Worm (Caenorhabditis elegans): ENCODE measurements around the gene vglu-3.

DNA sequence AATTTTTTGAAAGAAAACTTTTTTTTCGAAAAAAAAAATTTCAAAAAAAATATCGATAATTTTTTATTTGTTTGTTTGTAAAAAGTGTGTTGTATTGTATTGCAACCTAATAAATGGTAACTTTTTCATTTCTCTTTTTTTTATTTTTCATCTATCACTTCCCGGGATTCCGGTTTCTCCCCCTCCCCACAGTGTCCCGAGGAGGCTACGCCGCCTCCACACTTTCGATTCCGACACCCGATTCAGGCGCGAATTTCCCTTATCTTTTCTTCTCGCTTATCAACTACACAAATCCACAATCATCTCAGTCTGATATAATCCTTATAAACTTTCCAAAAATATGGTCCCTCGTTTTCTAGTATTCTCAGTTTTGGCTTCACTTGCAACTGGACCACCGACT, 45.6 kb upstream of the vglu-3 start, which contains the start of gene R01H10.4:
- TF ChIP-seq nhr-12 (tag; optimal IDR thresholded peaks at IDR 0.05) (no peak), ceh-83 (GFP tag; optimal IDR thresholded peaks at IDR 0.05) (no peak)

Measured in whole organism, mixed stage, embryonic.